1 fruit fly cellular context compared by ENCODE assay signal in the genomic region with DNA sequence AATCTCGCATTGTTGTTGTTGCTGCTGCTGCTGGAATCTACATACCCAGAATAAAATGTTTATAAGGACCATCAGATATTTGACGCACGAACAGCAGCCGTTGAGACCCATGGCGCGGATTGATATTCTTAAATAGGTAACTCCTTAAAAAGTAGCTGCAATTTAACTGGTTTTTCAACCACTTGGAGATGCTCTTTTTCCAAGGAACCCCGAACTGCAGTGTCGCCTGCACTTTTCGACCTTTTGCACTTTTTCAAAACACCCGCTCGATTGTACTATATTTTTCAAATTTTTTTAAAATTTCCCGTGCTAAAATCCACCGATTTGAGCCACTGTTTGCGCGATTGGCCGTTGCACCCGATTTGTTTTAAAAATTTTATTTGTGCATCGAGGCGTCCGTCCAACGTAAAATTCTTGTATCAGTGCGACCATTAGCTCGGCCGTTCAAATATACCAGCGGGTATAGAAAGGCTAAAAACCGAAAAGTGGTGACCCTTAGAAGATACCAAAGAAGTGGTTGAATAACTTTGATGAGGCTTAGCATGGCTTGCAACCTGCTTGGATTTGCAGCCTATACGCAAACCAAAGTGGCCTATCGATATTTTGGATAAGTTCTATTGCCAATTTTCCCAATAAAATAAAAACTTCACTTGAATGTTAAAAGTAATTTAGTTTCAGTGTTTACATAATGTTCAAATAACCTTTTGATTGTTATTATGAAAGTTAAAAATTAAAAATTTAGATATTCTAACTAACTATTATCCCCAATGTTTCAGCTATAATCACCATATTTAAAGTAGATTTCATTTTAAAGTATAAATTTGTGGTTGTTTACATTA.
A peak's percentile ranks its signal among the peaks of the same experiment; 100 is the strongest.
TF ChIP-seq lines count a peak whose summit lies in the region.

A gene (minus strand): TSS at position 457 of the 839 bp plus-strand sequence.

TF ChIP-seq in whole organism, embryonic, 481 proteins besides CTCF, POLR2A, EP300 and RAD21 (continued from another document and continues in another):
- no peak for TF ChIP-seq CG12155 (GFP tag; optimal IDR thresholded peaks at IDR 0.05; lab: Kevin White, UChicago)
- peak; percentile 6 for TF ChIP-seq CG4617 (GFP tag; optimal IDR thresholded peaks at IDR 0.05; lab: Kevin White, UChicago; ENCODE audit: borderline replicate concordance)
- TF ChIP-seq ab (GFP tag; optimal IDR thresholded peaks at IDR 0.05; lab: Kevin White, UChicago) = no peak
- no peak for TF ChIP-seq Spps (tag; optimal IDR thresholded peaks at IDR 0.05; lab: Kevin White, UChicago)
- no peak for TF ChIP-seq dati (GFP tag; IDR thresholded peaks at IDR 0.05; lab: Robert Waterston, UW)
- TF ChIP-seq D19B (GFP tag; optimal IDR thresholded peaks at IDR 0.05; lab: Kevin White, UChicago) = no peak
- peak; percentile 31 for TF ChIP-seq Jarid2 (GFP tag; optimal IDR thresholded peaks at IDR 0.05; lab: Kevin White, UChicago)
- TF ChIP-seq onecut (GFP tag; IDR thresholded peaks at IDR 0.05; lab: Robert Waterston, UW) = peak; percentile 27; the same call in 1 of the 2 replicates
- TF ChIP-seq CG10654 (GFP tag; optimal IDR thresholded peaks at IDR 0.05; lab: Kevin White, UChicago) = no peak
- peak; percentile 20; the same call in 1 of the 3 replicates for TF ChIP-seq so (GFP tag; IDR thresholded peaks at IDR 0.05; lab: Robert Waterston, UW)
- TF ChIP-seq stc (GFP tag; IDR thresholded peaks at IDR 0.05; lab: Robert Waterston, UW) = no peak
- TF ChIP-seq CG30431 (GFP tag; optimal IDR thresholded peaks at IDR 0.05; lab: Kevin White, UChicago) = no peak
- peak; percentile 53 for TF ChIP-seq Hmr (GFP tag; optimal IDR thresholded peaks at IDR 0.05; lab: Kevin White, UChicago)
- no peak for TF ChIP-seq oc (tag; optimal IDR thresholded peaks at IDR 0.05; lab: Kevin White, UChicago)
- TF ChIP-seq ttk (GFP tag; IDR thresholded peaks at IDR 0.05; lab: Robert Waterston, UW) = no peak
- no peak for TF ChIP-seq otp (GFP tag; IDR thresholded peaks at IDR 0.05; lab: Robert Waterston, UW)
- no peak for TF ChIP-seq Ptx1 (GFP tag; IDR thresholded peaks at IDR 0.05; lab: Robert Waterston, UW)
- TF ChIP-seq kah (GFP tag; optimal IDR thresholded peaks at IDR 0.05; lab: Kevin White, UChicago) = peak; percentile 40
- TF ChIP-seq Sin3A (optimal IDR thresholded peaks at IDR 0.05; lab: Kevin White, UChicago) = peak; percentile 11
- no peak for TF ChIP-seq Drgx (GFP tag; IDR thresholded peaks at IDR 0.05; lab: Robert Waterston, UW)
- peak; percentile 22 for TF ChIP-seq phol (tag; optimal IDR thresholded peaks at IDR 0.05; lab: Kevin White, UChicago)
- TF ChIP-seq CG12744 (GFP tag; optimal IDR thresholded peaks at IDR 0.05; lab: Kevin White, UChicago) = no peak
- 0 out of 4 replicates have a peak, but pooled peaks have one; percentile 41 for TF ChIP-seq chinmo (GFP tag; IDR thresholded peaks at IDR 0.05; lab: Robert Waterston, UW; ENCODE audit: partially characterized antibody)
- peak; percentile 0 for TF ChIP-seq CG8944 (GFP tag; optimal IDR thresholded peaks at IDR 0.05; lab: Kevin White, UChicago)
- no peak for TF ChIP-seq tup (GFP tag; optimal IDR thresholded peaks at IDR 0.05; lab: Kevin White, UChicago)
- TF ChIP-seq da (GFP tag; optimal IDR thresholded peaks at IDR 0.05; lab: Kevin White, UChicago) = no peak
- no peak for TF ChIP-seq Sox102F (GFP tag; optimal IDR thresholded peaks at IDR 0.05; lab: Kevin White, UChicago)
- peak; percentile 53 for TF ChIP-seq HmgD (GFP tag; optimal IDR thresholded peaks at IDR 0.05; lab: Kevin White, UChicago)
- no peak for TF ChIP-seq CG13296 (GFP tag; optimal IDR thresholded peaks at IDR 0.05; lab: Kevin White, UChicago)
- peak; percentile 31 for TF ChIP-seq CG7271 (tag; optimal IDR thresholded peaks at IDR 0.05; lab: Kevin White, UChicago)
- TF ChIP-seq Rx (GFP tag; IDR thresholded peaks at IDR 0.05; lab: Robert Waterston, UW) = no peak
- no peak for TF ChIP-seq Optix (GFP tag; IDR thresholded peaks at IDR 0.05; lab: Robert Waterston, UW)
- peak; percentile 7 for TF ChIP-seq CG2712 (tag; optimal IDR thresholded peaks at IDR 0.05; lab: Kevin White, UChicago)
- peak; percentile 30; the same call in 1 of the 2 replicates for TF ChIP-seq vvl (GFP tag; IDR thresholded peaks at IDR 0.05; lab: Robert Waterston, UW)
- TF ChIP-seq Bdp1 (GFP tag; optimal IDR thresholded peaks at IDR 0.05; lab: Kevin White, UChicago) = no peak
- no peak for TF ChIP-seq Neu2 (GFP tag; optimal IDR thresholded peaks at IDR 0.05; lab: Kevin White, UChicago; ENCODE audit: borderline replicate concordance)
- TF ChIP-seq Dad (GFP tag; optimal IDR thresholded peaks at IDR 0.05; lab: Kevin White, UChicago) = peak; percentile 24
- TF ChIP-seq CG17612 (GFP tag; IDR thresholded peaks at IDR 0.05; lab: Robert Waterston, UW) = no peak
- no peak for TF ChIP-seq wor (GFP tag; IDR thresholded peaks at IDR 0.05; lab: Robert Waterston, UW)
- no peak for TF ChIP-seq CG4282 (GFP tag; optimal IDR thresholded peaks at IDR 0.05; lab: Kevin White, UChicago)
- no peak for TF ChIP-seq exex (tag; optimal IDR thresholded peaks at IDR 0.05; lab: Kevin White, UChicago)
- TF ChIP-seq sc (optimal IDR thresholded peaks at IDR 0.05; lab: Kevin White, UChicago) = no peak
- no peak for TF ChIP-seq sc (GFP tag; optimal IDR thresholded peaks at IDR 0.05; lab: Kevin White, UChicago)
- no peak for TF ChIP-seq Trl (optimal IDR thresholded peaks at IDR 0.05; lab: Kevin White, UChicago)
- TF ChIP-seq Trl (GFP tag; optimal IDR thresholded peaks at IDR 0.05; lab: Kevin White, UChicago) = no peak
- no peak for TF ChIP-seq CG11093 (GFP tag; IDR thresholded peaks at IDR 0.05; lab: Robert Waterston, UW)
- TF ChIP-seq CG15696 (tag; optimal IDR thresholded peaks at IDR 0.05; lab: Kevin White, UChicago) = peak; percentile 4
- peak; percentile 35; the same call in 1 of the 2 replicates for TF ChIP-seq Rfx (GFP tag; IDR thresholded peaks at IDR 0.05; lab: Robert Waterston, UW)
- TF ChIP-seq CG9727 (GFP tag; optimal IDR thresholded peaks at IDR 0.05; lab: Kevin White, UChicago) = no peak
- peak; percentile 71 for TF ChIP-seq CG15514 (GFP tag; optimal IDR thresholded peaks at IDR 0.05; lab: Kevin White, UChicago)
- TF ChIP-seq CG15269 (tag; optimal IDR thresholded peaks at IDR 0.05; lab: Kevin White, UChicago) = no peak
- TF ChIP-seq seq (GFP tag; IDR thresholded peaks at IDR 0.05; lab: Robert Waterston, UW) = 0 out of 2 replicates have a peak, but pooled peaks have one; percentile 10
- TF ChIP-seq CG6272 (GFP tag; IDR thresholded peaks at IDR 0.05; lab: Robert Waterston, UW) = no peak
- TF ChIP-seq Aef1 (GFP tag; IDR thresholded peaks at IDR 0.05; lab: Robert Waterston, UW) = no peak
- TF ChIP-seq Opbp (GFP tag; IDR thresholded peaks at IDR 0.05; lab: Robert Waterston, UW; ENCODE audit: partially characterized antibody) = no peak; the same call in none of the 3 replicates
- TF ChIP-seq gt (GFP tag; IDR thresholded peaks at IDR 0.05; lab: Robert Waterston, UW) = no peak
- peak; percentile 41 for TF ChIP-seq E2f2 (GFP tag; IDR thresholded peaks at IDR 0.05; lab: Robert Waterston, UW)
- TF ChIP-seq shn (GFP tag; optimal IDR thresholded peaks at IDR 0.05; lab: Kevin White, UChicago) = no peak
- peak; percentile 63 for TF ChIP-seq Scr (GFP tag; IDR thresholded peaks at IDR 0.05; lab: Robert Waterston, UW; ENCODE audit: partially characterized antibody)
- TF ChIP-seq CG6254 (GFP tag; optimal IDR thresholded peaks at IDR 0.05; lab: Kevin White, UChicago) = no peak
- TF ChIP-seq Dp (GFP tag; optimal IDR thresholded peaks at IDR 0.05; lab: Kevin White, UChicago) = peak; percentile 50
- TF ChIP-seq CG6175 (GFP tag; IDR thresholded peaks at IDR 0.05; lab: Robert Waterston, UW) = no peak
- TF ChIP-seq gce (GFP tag; IDR thresholded peaks at IDR 0.05; lab: Robert Waterston, UW) = no peak
- TF ChIP-seq tgo (GFP tag; IDR thresholded peaks at IDR 0.05; lab: Robert Waterston, UW) = no peak
- no peak for TF ChIP-seq chn (GFP tag; optimal IDR thresholded peaks at IDR 0.05; lab: Kevin White, UChicago)
- no peak for TF ChIP-seq emc (GFP tag; optimal IDR thresholded peaks at IDR 0.05; lab: Kevin White, UChicago)
- no peak for TF ChIP-seq CG10147 (GFP tag; optimal IDR thresholded peaks at IDR 0.05; lab: Kevin White, UChicago)
- peak; percentile 43; the same call in 2 of the 3 replicates for TF ChIP-seq row (GFP tag; IDR thresholded peaks at IDR 0.05; lab: Robert Waterston, UW)
- TF ChIP-seq CG6689 (GFP tag; IDR thresholded peaks at IDR 0.05; lab: Robert Waterston, UW) = no peak
- no peak for TF ChIP-seq Elba2 (GFP tag; optimal IDR thresholded peaks at IDR 0.05; lab: Kevin White, UChicago)
- no peak for TF ChIP-seq GATAe (GFP tag; conservative IDR thresholded peaks at IDR 0.05; lab: Robert Waterston, UW)
- no peak for TF ChIP-seq twi (tag; optimal IDR thresholded peaks at IDR 0.05; lab: Kevin White, UChicago)
- no peak for TF ChIP-seq tio (GFP tag; optimal IDR thresholded peaks at IDR 0.05; lab: Kevin White, UChicago)
- TF ChIP-seq Eip74EF (GFP tag; optimal IDR thresholded peaks at IDR 0.05; lab: Kevin White, UChicago) = no peak
- TF ChIP-seq CG12659 (GFP tag; optimal IDR thresholded peaks at IDR 0.05; lab: Kevin White, UChicago) = peak; percentile 52
- TF ChIP-seq D (optimal IDR thresholded peaks at IDR 0.05; lab: Kevin White, UChicago) = no peak
- TF ChIP-seq D (GFP tag; optimal IDR thresholded peaks at IDR 0.05; lab: Kevin White, UChicago) = no peak
- no peak for TF ChIP-seq CG42726 (GFP tag; IDR thresholded peaks at IDR 0.05; lab: Robert Waterston, UW; ENCODE audit: partially characterized antibody)
- no peak for TF ChIP-seq CG4424 (GFP tag; optimal IDR thresholded peaks at IDR 0.05; lab: Kevin White, UChicago)
- TF ChIP-seq CG12299 (tag; optimal IDR thresholded peaks at IDR 0.05; lab: Kevin White, UChicago) = peak; percentile 50
- no peak for TF ChIP-seq Deaf1 (tag; optimal IDR thresholded peaks at IDR 0.05; lab: Kevin White, UChicago)
- no peak for TF ChIP-seq org-1 (GFP tag; optimal IDR thresholded peaks at IDR 0.05; lab: Kevin White, UChicago)
- TF ChIP-seq z (GFP tag; IDR thresholded peaks at IDR 0.05; lab: Robert Waterston, UW) = no peak
- no peak for TF ChIP-seq CG5180 (GFP tag; optimal IDR thresholded peaks at IDR 0.05; lab: Kevin White, UChicago)
- TF ChIP-seq Stat92E (GFP tag; optimal IDR thresholded peaks at IDR 0.05; lab: Kevin White, UChicago) = peak in 1 of 3 experiments; percentile 38
- TF ChIP-seq Usf (GFP tag; optimal IDR thresholded peaks at IDR 0.05; lab: Kevin White, UChicago) = no peak
- no peak for TF ChIP-seq H2.0 (GFP tag; IDR thresholded peaks at IDR 0.05; lab: Robert Waterston, UW)
- TF ChIP-seq crc (GFP tag; optimal IDR thresholded peaks at IDR 0.05; lab: Kevin White, UChicago) = no peak
- peak; percentile 70 for TF ChIP-seq cg (GFP tag; optimal IDR thresholded peaks at IDR 0.05; lab: Kevin White, UChicago)
- no peak for TF ChIP-seq CG18619 (GFP tag; optimal IDR thresholded peaks at IDR 0.05; lab: Kevin White, UChicago)
- peak; percentile 4 for TF ChIP-seq BtbVII (GFP tag; optimal IDR thresholded peaks at IDR 0.05; lab: Kevin White, UChicago)
- no peak; the same call in 2 of the 3 replicates for TF ChIP-seq Doc3 (GFP tag; IDR thresholded peaks at IDR 0.05; lab: Robert Waterston, UW; ENCODE audit: partially characterized antibody)
- TF ChIP-seq H15 (GFP tag; IDR thresholded peaks at IDR 0.05; lab: Robert Waterston, UW) = no peak
- TF ChIP-seq luna (GFP tag; optimal IDR thresholded peaks at IDR 0.05; lab: Kevin White, UChicago) = no peak
- TF ChIP-seq gcm (GFP tag; optimal IDR thresholded peaks at IDR 0.05; lab: Kevin White, UChicago) = peak; percentile 6
- TF ChIP-seq CG11247 (GFP tag; IDR thresholded peaks at IDR 0.05; lab: Robert Waterston, UW) = no peak
- no peak for TF ChIP-seq Blimp-1 (GFP tag; optimal IDR thresholded peaks at IDR 0.05; lab: Kevin White, UChicago)
- TF ChIP-seq Hr78 (GFP tag; optimal IDR thresholded peaks at IDR 0.05; lab: Kevin White, UChicago) = no peak
- TF ChIP-seq Lim3 (GFP tag; IDR thresholded peaks at IDR 0.05; lab: Robert Waterston, UW) = no peak
- peak; percentile 33 for TF ChIP-seq CG4707 (GFP tag; optimal IDR thresholded peaks at IDR 0.05; lab: Kevin White, UChicago)
- TF ChIP-seq NFAT (GFP tag; IDR thresholded peaks at IDR 0.05; lab: Robert Waterston, UW) = no peak
- TF ChIP-seq h (optimal IDR thresholded peaks at IDR 0.05; lab: Kevin White, UChicago) = no peak
- no peak for TF ChIP-seq CG31224 (GFP tag; IDR thresholded peaks at IDR 0.05; lab: Robert Waterston, UW)
- TF ChIP-seq CG3726 (GFP tag; IDR thresholded peaks at IDR 0.05; lab: Robert Waterston, UW) = no peak
- no peak for TF ChIP-seq zf30C (GFP tag; optimal IDR thresholded peaks at IDR 0.05; lab: Kevin White, UChicago)
- TF ChIP-seq CG8290 (GFP tag; optimal IDR thresholded peaks at IDR 0.05; lab: Kevin White, UChicago) = no peak
- TF ChIP-seq CG8290 (tag; optimal IDR thresholded peaks at IDR 0.05; lab: Kevin White, UChicago) = peak in 1 of 2 experiments; percentile 81
- TF ChIP-seq klu (GFP tag; IDR thresholded peaks at IDR 0.05; lab: Robert Waterston, UW) = no peak
- TF ChIP-seq Nf-YB (GFP tag; optimal IDR thresholded peaks at IDR 0.05; lab: Kevin White, UChicago) = no peak
- TF ChIP-seq CG34422 (GFP tag; IDR thresholded peaks at IDR 0.05; lab: Robert Waterston, UW) = no peak; the same call in 2 of the 3 replicates
- no peak for TF ChIP-seq yki (optimal IDR thresholded peaks at IDR 0.05; lab: Kevin White, UChicago)
- TF ChIP-seq CG14014 (GFP tag; IDR thresholded peaks at IDR 0.05; lab: Robert Waterston, UW) = no peak
- TF ChIP-seq Asciz (GFP tag; optimal IDR thresholded peaks at IDR 0.05; lab: Kevin White, UChicago) = no peak
- TF ChIP-seq vfl (GFP tag; optimal IDR thresholded peaks at IDR 0.05; lab: Kevin White, UChicago) = no peak
- TF ChIP-seq CG4730 (GFP tag; IDR thresholded peaks at IDR 0.05; lab: Robert Waterston, UW) = no peak
- TF ChIP-seq HmgZ (tag; optimal IDR thresholded peaks at IDR 0.05; lab: Kevin White, UChicago) = peak; percentile 14
- no peak for TF ChIP-seq CG4328 (GFP tag; optimal IDR thresholded peaks at IDR 0.05; lab: Kevin White, UChicago)
- peak; percentile 83 for TF ChIP-seq Med (GFP tag; lab: Kevin White, UChicago)
- TF ChIP-seq ham (GFP tag; IDR thresholded peaks at IDR 0.05; lab: Robert Waterston, UW) = no peak
- TF ChIP-seq mam (GFP tag; optimal IDR thresholded peaks at IDR 0.05; lab: Kevin White, UChicago) = no peak
- no peak for TF ChIP-seq CG4854 (GFP tag; optimal IDR thresholded peaks at IDR 0.05; lab: Kevin White, UChicago)
- TF ChIP-seq CG7928 (GFP tag; optimal IDR thresholded peaks at IDR 0.05; lab: Kevin White, UChicago) = no peak
- TF ChIP-seq CG18764 (GFP tag; optimal IDR thresholded peaks at IDR 0.05; lab: Kevin White, UChicago) = no peak
- peak; percentile 13; the same call in 1 of the 2 replicates for TF ChIP-seq ato (GFP tag; IDR thresholded peaks at IDR 0.05; lab: Robert Waterston, UW; ENCODE audit: partially characterized antibody)
- no peak for TF ChIP-seq CrebB (tag; optimal IDR thresholded peaks at IDR 0.05; lab: Kevin White, UChicago)
